Worm (Caenorhabditis elegans) whole organism, midembryonic: ENCODE data around the gene kcnl-1.

Experiments
- klf-2 ChIP-seq: fragments of 200-800 bp; sonication (Bioruptor generic); conservative IDR thresholded peaks from 2 replicates; pipeline ENCODE4 v1.3.6; 2022; ENCODE audit warnings: missing genetic modification reagents, missing genetic modification characterization, missing compliant biosample characterization
- med-1 ChIP-seq: sonication (generic microtip); optimal IDR thresholded peaks from 2 replicates; lab custom pipeline; 2017; ENCODE audit warnings: missing genetic modification characterization, mild to moderate bottlenecking, missing compliant biosample characterization, antibody characterized with exemption, missing genetic modification reagents; ENCODE audit not compliant: insufficient read depth

DNA sequence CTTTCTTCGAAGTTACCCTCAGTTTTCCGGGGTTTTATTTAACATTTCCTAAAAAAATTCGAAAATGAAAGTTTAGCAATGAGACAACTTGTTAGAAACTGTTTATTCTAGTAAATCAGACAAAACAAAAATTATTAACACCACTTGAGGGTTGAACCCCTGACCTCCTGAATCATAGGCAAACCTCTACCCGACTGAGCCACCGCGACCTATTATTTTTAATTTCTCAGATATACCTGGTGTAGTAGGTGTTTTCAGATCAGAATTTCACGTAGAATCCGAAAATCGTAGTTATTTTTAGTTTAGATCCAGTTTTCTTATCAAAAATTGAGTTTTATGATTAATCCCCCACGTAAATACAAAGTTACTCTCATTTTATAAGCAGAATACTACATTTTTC is 4.9 kb downstream of the kcnl-1 start:
- TF ChIP-seq klf-2 (GFP tag; lab: Robert Waterston, UW), result no peak
- TF ChIP-seq med-1 (GFP tag; lab: Kevin White, UChicago), result no peak
